Fruit fly (Drosophila melanogaster) whole organism, prepupa: ENCODE results near the gene Uch.

ENCODE experiments used
- CG10631 ChIP-seq: fragments of 200-800 bp; sonication (Bioruptor generic); optimal IDR thresholded peaks from 2 replicates; lab custom pipeline; 2016; ENCODE audit warnings: missing biosample characterization, missing genetic modification characterization
- CG10669 ChIP-seq: fragments of 200-800 bp; sonication (Bioruptor generic); optimal IDR thresholded peaks from 3 replicates; lab custom pipeline; 2018; ENCODE audit warnings: missing biosample characterization, mild to moderate bottlenecking, missing genetic modification characterization, moderate library complexity
- CG11294 ChIP-seq: fragments of 200-800 bp; sonication (Bioruptor generic); IDR thresholded peaks from 2 replicates; pipeline ENCODE4 v1.3.6; 2022; ENCODE audit warnings: missing biosample characterization, missing genetic modification characterization
- CG11902 ChIP-seq: fragments of 200-800 bp; sonication (Bioruptor generic); optimal IDR thresholded peaks from 3 replicates; lab custom pipeline; 2016; ENCODE audit warnings: missing biosample characterization, missing genetic modification characterization
- CG15336 ChIP-seq: fragments of 200-800 bp; sonication (Bioruptor generic); IDR thresholded peaks from 2 replicates; pipeline ENCODE4 v1.3.6; 2022; ENCODE audit warnings: missing biosample characterization, missing genetic modification characterization
- CG1621 ChIP-seq: fragments of 200-800 bp; sonication (Bioruptor generic); optimal IDR thresholded peaks from 3 replicates; lab custom pipeline; 2018; ENCODE audit warnings: missing biosample characterization, mild to moderate bottlenecking, missing genetic modification characterization
- CG3032 ChIP-seq: fragments of 200-800 bp; optimal IDR thresholded peaks from 2 replicates; lab custom pipeline; 2019; ENCODE audit warnings: missing biosample characterization, mild to moderate bottlenecking, missing genetic modification characterization, moderate library complexity
- CG31627 ChIP-seq: fragments of 200-800 bp; sonication (Bioruptor generic); optimal IDR thresholded peaks from 3 replicates; lab custom pipeline; 2016; ENCODE audit warnings: missing biosample characterization, missing genetic modification characterization
- CG34406 ChIP-seq: fragments of 200-800 bp; sonication (Bioruptor generic); optimal IDR thresholded peaks from 3 replicates; lab custom pipeline; 2016; ENCODE audit warnings: missing biosample characterization, missing genetic modification characterization
- CG3919 ChIP-seq: fragments of 200-800 bp; sonication (Bioruptor generic); optimal IDR thresholded peaks from 3 replicates; lab custom pipeline; 2016; ENCODE audit warnings: missing biosample characterization, missing genetic modification characterization
- CG4318 ChIP-seq: fragments of 200-800 bp; sonication (Bioruptor generic); optimal IDR thresholded peaks from 3 replicates; lab custom pipeline; 2017; ENCODE audit warnings: missing biosample characterization, mild to moderate bottlenecking, missing genetic modification characterization
- CG6163 ChIP-seq: fragments of 200-800 bp; sonication (Bioruptor generic); IDR thresholded peaks from 3 replicates; pipeline ENCODE4 v1.3.6; 2022; ENCODE audit warnings: missing biosample characterization, missing genetic modification characterization
- CG6276 ChIP-seq: fragments of 200-800 bp; sonication (Bioruptor generic); optimal IDR thresholded peaks from 2 replicates; lab custom pipeline; 2017; ENCODE audit warnings: missing biosample characterization, mild to moderate bottlenecking, missing genetic modification characterization
- CG6792 ChIP-seq: fragments of 200-800 bp; sonication (Bioruptor generic); optimal IDR thresholded peaks from 3 replicates; lab custom pipeline; 2016; ENCODE audit warnings: missing biosample characterization, missing genetic modification characterization
- CG6854 ChIP-seq: fragments of 200-800 bp; sonication (Bioruptor generic); optimal IDR thresholded peaks from 2 replicates; lab custom pipeline; 2017; ENCODE audit warnings: missing biosample characterization, mild to moderate bottlenecking, missing genetic modification characterization
- CG8119 ChIP-seq: fragments of 200-800 bp; sonication (Bioruptor generic); IDR thresholded peaks from 3 replicates; pipeline ENCODE4 v1.3.6; 2022; ENCODE audit warnings: missing biosample characterization, missing genetic modification characterization
- CG8632 ChIP-seq: fragments of 200-800 bp; sonication (Bioruptor generic); optimal IDR thresholded peaks from 3 replicates; lab custom pipeline; 2016; ENCODE audit warnings: missing biosample characterization, missing genetic modification characterization
- CG9139 ChIP-seq: fragments of 200-800 bp; sonication (Bioruptor generic); optimal IDR thresholded peaks from 3 replicates; lab custom pipeline; 2017; ENCODE audit warnings: missing biosample characterization, mild to moderate bottlenecking, missing genetic modification characterization
- Eip78C ChIP-seq: fragments of 200-800 bp; sonication (Bioruptor generic); peaks from one replicate; lab custom pipeline; 2016; ENCODE audit warnings: missing biosample characterization, missing genetic modification characterization
- Eip93F ChIP-seq: fragments of 200-800 bp; sonication (Bioruptor generic); optimal IDR thresholded peaks from 2 replicates; lab custom pipeline; 2016; ENCODE audit warnings: missing biosample characterization, mild to moderate bottlenecking, missing genetic modification characterization
- Hr39 ChIP-seq: fragments of 200-800 bp; sonication (Bioruptor generic); optimal IDR thresholded peaks from 2 replicates; lab custom pipeline; 2016; ENCODE audit warnings: missing biosample characterization, missing genetic modification characterization
- Smox ChIP-seq: fragments of 200-800 bp; sonication (Bioruptor generic); optimal IDR thresholded peaks from 3 replicates; lab custom pipeline; 2016; ENCODE audit warnings: missing biosample characterization, missing genetic modification characterization
- Sox14 ChIP-seq: fragments of 200-800 bp; sonication (Bioruptor generic); optimal IDR thresholded peaks from 3 replicates; lab custom pipeline; 2016; ENCODE audit warnings: missing biosample characterization, missing genetic modification characterization
- achi ChIP-seq: fragments of 200-800 bp; sonication (Bioruptor generic); optimal IDR thresholded peaks from 3 replicates; lab custom pipeline; 2016; ENCODE audit warnings: missing biosample characterization, missing genetic modification characterization
- acj6 ChIP-seq: fragments of 200-800 bp; sonication (Bioruptor generic); optimal IDR thresholded peaks from 3 replicates; lab custom pipeline; 2016; ENCODE audit warnings: missing biosample characterization, missing genetic modification characterization
- cyc ChIP-seq: fragments of 200-800 bp; sonication (Bioruptor generic); optimal IDR thresholded peaks from 3 replicates; lab custom pipeline; 2016; ENCODE audit warnings: missing biosample characterization, missing genetic modification characterization
- eg ChIP-seq: fragments of 200-800 bp; sonication (Bioruptor generic); IDR thresholded peaks from 3 replicates; pipeline ENCODE4 v1.3.6; 2022; ENCODE audit warnings: missing biosample characterization, missing genetic modification characterization
- esn ChIP-seq: fragments of 200-800 bp; sonication (Bioruptor generic); optimal IDR thresholded peaks from 2 replicates; lab custom pipeline; 2016; ENCODE audit warnings: missing biosample characterization, mild to moderate bottlenecking, missing genetic modification characterization, moderate library complexity
- fd85E ChIP-seq: fragments of 200-800 bp; sonication (Bioruptor generic); optimal IDR thresholded peaks from 3 replicates; lab custom pipeline; 2016; ENCODE audit warnings: missing biosample characterization, missing genetic modification characterization
- fkh ChIP-seq: fragments of 200-800 bp; sonication (Bioruptor generic); optimal IDR thresholded peaks from 3 replicates; lab custom pipeline; 2017; ENCODE audit warnings: missing biosample characterization, mild to moderate bottlenecking, missing genetic modification characterization, moderate library complexity
- lz ChIP-seq: fragments of 200-800 bp; sonication (Bioruptor generic); optimal IDR thresholded peaks from 3 replicates; lab custom pipeline; 2016; ENCODE audit warnings: missing biosample characterization, missing genetic modification characterization
- pdm3 ChIP-seq: fragments of 200-800 bp; sonication (Bioruptor generic); optimal IDR thresholded peaks from 3 replicates; lab custom pipeline; 2016; ENCODE audit warnings: missing biosample characterization, missing genetic modification characterization
- ss ChIP-seq, 2 experiments: fragments of 200-800 bp; sonication (Bioruptor generic); optimal IDR thresholded peaks; 2 replicates in 1 of 2; 3 replicates in 1 of 2; lab custom pipeline; 2017 to 2018; ENCODE audit warnings: mild to moderate bottlenecking in 2 of 2, missing biosample characterization in 2 of 2, missing genetic modification characterization in 2 of 2, moderate library complexity in 1 of 2
- svp ChIP-seq: fragments of 200-800 bp; sonication (Bioruptor generic); peaks from one replicate; lab custom pipeline; 2016; ENCODE audit warnings: missing biosample characterization, missing genetic modification characterization
- topi ChIP-seq: fragments of 200-800 bp; sonication (Bioruptor generic); optimal IDR thresholded peaks from 3 replicates; lab custom pipeline; 2016; ENCODE audit warnings: missing biosample characterization, missing genetic modification characterization
- vri ChIP-seq: fragments of 200-800 bp; sonication (Bioruptor generic); optimal IDR thresholded peaks from 3 replicates; lab custom pipeline; 2016; ENCODE audit warnings: missing biosample characterization, mild to moderate bottlenecking, missing genetic modification characterization

The Uch gene

DNA sequence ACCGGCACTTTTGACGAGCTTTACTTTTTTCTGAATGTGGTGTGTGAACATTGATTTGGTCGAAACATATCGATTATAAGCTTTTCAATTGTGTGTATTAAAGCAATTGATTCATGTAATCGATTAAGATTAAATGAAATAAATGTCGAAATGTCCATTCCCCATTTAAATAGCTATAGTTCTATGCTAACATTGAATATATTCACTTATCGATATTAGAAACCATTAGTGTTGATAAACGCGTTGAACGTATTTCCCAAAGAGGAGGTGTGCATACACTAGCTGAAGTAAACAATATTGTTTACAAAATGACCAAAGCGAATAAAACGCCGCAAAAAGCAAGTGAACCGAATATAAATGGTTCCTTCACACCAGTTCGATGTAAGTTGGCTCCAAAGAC, at the start of gene Uch, which contains the start of gene CG34174:
Gene Uch (minus strand): TSS at position 208 of the 400 bp plus-strand sequence.
Gene CG34174 (plus strand): TSS at position 263 of the 400 bp plus-strand sequence.
- TF ChIP-seq ss (GFP tag; optimal IDR thresholded peaks at IDR 0.05; lab: Kevin White, UChicago) (no peak), CG6854 (GFP tag; lab: Kevin White, UChicago) (no peak), CG6163 (GFP tag; lab: Robert Waterston, UW) (no peak), fkh (peak; percentile 96), Smox (no peak), Sox14 (peak; percentile 70), cyc (GFP tag; lab: Kevin White, UChicago) (peak; percentile 21), CG1621 (no peak), CG34406 (no peak), lz (GFP tag; lab: Kevin White, UChicago) (peak; percentile 40), esn (peak; percentile 53), topi (peak; percentile 36), CG8119 (GFP tag; lab: Robert Waterston, UW) (no peak), achi (no peak), CG3032 (tag; lab: Kevin White, UChicago) (peak; percentile 18), acj6 (no peak), pdm3 (GFP tag; lab: Kevin White, UChicago) (no peak), CG11902 (GFP tag; lab: Kevin White, UChicago) (no peak), CG9139 (GFP tag; lab: Kevin White, UChicago) (no peak), CG15336 (GFP tag; lab: Robert Waterston, UW) (no peak), Eip78C (GFP tag; lab: Kevin White, UChicago) (peak; percentile 54)

DNA sequence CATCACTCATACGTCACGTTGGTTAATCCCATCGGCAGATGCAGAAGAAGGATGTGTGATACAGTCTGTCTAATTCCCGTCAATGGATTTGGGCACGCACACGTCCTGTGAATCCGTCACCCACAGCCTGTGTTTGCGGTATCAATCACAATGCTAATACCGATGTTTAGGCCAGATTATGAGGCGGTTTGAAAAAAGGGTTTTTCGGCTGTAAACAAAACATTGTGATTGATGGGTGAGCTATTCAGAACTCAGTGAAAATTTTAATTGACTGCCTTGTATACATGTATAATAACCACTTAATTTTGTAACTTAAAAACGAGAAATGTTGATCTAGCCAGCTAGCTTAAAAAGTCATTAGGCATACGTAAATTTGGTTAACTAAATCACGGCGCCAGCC, 49.1 kb upstream of the Uch start, which contains the start of gene CG4270:
Gene CG4270 (plus strand): TSS at position 301 of the 400 bp plus-strand sequence.
- TF ChIP-seq vri (GFP tag; lab: Kevin White, UChicago) (no peak), CG10631 (GFP tag; lab: Kevin White, UChicago) (no peak), CG3919 (GFP tag; lab: Kevin White, UChicago) (no peak), CG31627 (GFP tag; lab: Kevin White, UChicago) (no peak), Smox (no peak)

DNA sequence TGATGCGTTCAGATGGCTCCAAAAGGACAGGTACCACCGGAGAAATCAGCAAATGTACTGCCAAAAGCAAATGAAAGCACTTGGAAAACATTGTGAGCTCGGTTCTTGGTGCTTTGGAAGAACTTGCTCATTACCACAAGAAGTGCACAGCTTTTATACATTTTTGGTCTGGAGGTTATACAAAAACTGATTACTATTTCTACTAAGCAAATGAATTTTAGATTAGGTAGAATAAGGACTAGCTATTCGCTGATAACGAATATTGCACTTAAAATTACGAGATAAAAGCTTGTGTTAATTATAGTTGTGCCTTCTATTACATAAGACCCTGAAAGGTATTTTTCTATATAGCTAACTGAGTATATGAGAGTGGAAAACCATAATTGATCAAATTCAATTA, 40.9 kb upstream of the Uch start, which contains the start of gene Send1:
Gene Send1 (minus strand): TSS at position 101 of the 400 bp plus-strand sequence.
- TF ChIP-seq ss (GFP tag; optimal IDR thresholded peaks at IDR 0.05; lab: Kevin White, UChicago) (no peak), fkh (no peak), Sox14 (no peak), CG6792 (no peak), CG15336 (GFP tag; lab: Robert Waterston, UW) (no peak), CG4318 (GFP tag; lab: Kevin White, UChicago) (no peak), svp (GFP tag; lab: Kevin White, UChicago) (no peak)

DNA sequence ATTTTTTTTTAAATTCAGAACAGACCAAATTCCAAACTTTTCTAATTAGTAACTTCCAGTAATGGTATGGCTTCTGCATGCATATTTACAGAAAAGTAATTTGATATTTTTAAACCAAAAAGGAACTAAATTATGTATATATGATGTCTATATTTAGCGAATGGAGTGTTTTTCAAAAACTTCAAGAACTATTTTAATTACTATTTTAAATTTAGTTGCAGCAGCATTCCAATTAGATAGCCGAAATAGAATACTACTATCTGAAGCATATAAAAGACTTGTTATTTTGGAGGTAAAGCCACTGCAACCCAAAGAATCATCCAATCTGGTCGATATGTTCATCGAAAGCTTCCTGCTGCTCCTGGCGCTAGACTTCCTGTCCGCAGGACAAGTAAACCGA, 38.7 kb upstream of the Uch start, which contains the start of gene CG17234:
Gene CG17234 (plus strand): TSS at position 301 of the 400 bp plus-strand sequence.
- TF ChIP-seq Eip93F (GFP tag; lab: Kevin White, UChicago): no peak
- no peak for TF ChIP-seq Hr39
- TF ChIP-seq Sox14: no peak
- no peak for TF ChIP-seq esn
- no peak for TF ChIP-seq CG34406
- TF ChIP-seq pdm3 (GFP tag; lab: Kevin White, UChicago): no peak

DNA sequence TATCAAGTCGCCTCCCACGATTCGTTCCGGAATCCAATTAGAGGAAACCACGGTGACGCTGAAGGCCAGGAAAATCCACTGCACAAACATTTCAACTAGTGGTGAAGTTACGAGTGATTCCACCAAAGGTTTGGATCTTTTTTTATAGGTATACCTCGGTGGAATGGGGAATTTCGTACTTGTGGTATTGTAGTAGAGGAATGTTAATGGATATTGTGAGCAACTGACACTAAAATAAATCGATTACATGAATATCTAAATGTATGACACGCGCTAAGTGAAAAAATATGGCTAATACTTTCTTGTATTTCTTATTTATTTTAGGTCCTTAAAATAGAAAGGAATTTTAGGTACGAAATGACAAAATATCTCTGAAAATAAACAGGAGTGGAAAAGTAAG, 38.2 kb upstream of the Uch start, which contains the start of gene CG17239:
Gene CG17239 (minus strand): TSS at position 101 of the 400 bp plus-strand sequence.
- TF ChIP-seq CG6276 (GFP tag; lab: Kevin White, UChicago) (no peak), CG4318 (GFP tag; lab: Kevin White, UChicago) (no peak), CG8632 (no peak), pdm3 (GFP tag; lab: Kevin White, UChicago) (no peak), Eip78C (GFP tag; lab: Kevin White, UChicago) (no peak), svp (GFP tag; lab: Kevin White, UChicago) (no peak), CG6163 (GFP tag; lab: Robert Waterston, UW) (no peak), CG6854 (GFP tag; lab: Kevin White, UChicago) (no peak), ss (GFP tag; optimal IDR thresholded peaks at IDR 0.05; lab: Kevin White, UChicago) (no peak), eg (GFP tag; lab: Robert Waterston, UW) (no peak), achi (no peak), fkh (no peak), CG11294 (GFP tag; lab: Robert Waterston, UW) (no peak), CG10669 (no peak), Smox (no peak), fd85E (GFP tag; lab: Kevin White, UChicago) (no peak), lz (GFP tag; lab: Kevin White, UChicago) (no peak), CG3032 (tag; lab: Kevin White, UChicago) (no peak)
- TF ChIP-seq, all 60 proteins: peak for 0
